Worm (Caenorhabditis elegans) whole organism, midembryonic: Measurements from ENCODE around the gene B0284.3.

Source experiments
- T22C8.4 ChIP-seq: fragments of 200-800 bp; sonication (Bioruptor generic); IDR thresholded peaks from 2 replicates; pipeline ENCODE4 v1.3.6; 2022; ENCODE audit warnings: missing genetic modification characterization, missing compliant biosample characterization
- cog-1 ChIP-seq: sonication (generic microtip); optimal IDR thresholded peaks from 2 replicates; lab custom pipeline; 2016; ENCODE audit warnings: missing genetic modification characterization, missing compliant biosample characterization
- flt-1 ChIP-seq: fragments of 200-800 bp; sonication (Bioruptor generic); IDR thresholded peaks from 2 replicates; pipeline ENCODE4 v1.3.6; 2022; ENCODE audit warnings: missing genetic modification characterization, missing compliant biosample characterization
- med-1 ChIP-seq: sonication (generic microtip); optimal IDR thresholded peaks from 2 replicates; lab custom pipeline; 2017; ENCODE audit warnings: missing genetic modification characterization, mild to moderate bottlenecking, missing compliant biosample characterization, antibody characterized with exemption, missing genetic modification reagents; ENCODE audit not compliant: insufficient read depth
- ref-1 ChIP-seq: fragments of 200-800 bp; sonication (Bioruptor generic); conservative IDR thresholded peaks from 2 replicates; pipeline ENCODE4 v1.3.6; 2022; ENCODE audit warnings: missing genetic modification reagents, missing genetic modification characterization, missing compliant biosample characterization
- tab-1 ChIP-seq: fragments of 200-800 bp; sonication (Bioruptor generic); IDR thresholded peaks from 2 replicates; pipeline ENCODE4 v1.3.6; 2022; ENCODE audit warnings: missing genetic modification characterization, missing compliant biosample characterization
- ztf-23 ChIP-seq: fragments of 200-800 bp; sonication (Bioruptor generic); IDR thresholded peaks from 2 replicates; pipeline ENCODE4 v1.3.6; 2022; ENCODE audit warnings: missing genetic modification reagents, missing genetic modification characterization, missing compliant biosample characterization
- ztf-29 ChIP-seq: fragments of 200-800 bp; sonication (Bioruptor generic); IDR thresholded peaks from 2 replicates; pipeline ENCODE4 v1.3.6; 2022; ENCODE audit warnings: missing genetic modification reagents, missing genetic modification characterization, missing compliant biosample characterization

- peak; percentile 91 for TF ChIP-seq flt-1
- peak; percentile 83 for TF ChIP-seq tab-1 (GFP tag; lab: Robert Waterston, UW)
- peak; percentile 56 for TF ChIP-seq cog-1 (tag; lab: Kevin White, UChicago)
- TF ChIP-seq ref-1 (GFP tag; lab: Robert Waterston, UW): peak; percentile 50; the same call in 1 of the 2 replicates
- TF ChIP-seq ztf-29 (GFP tag; lab: Robert Waterston, UW): peak; percentile 83
- TF ChIP-seq med-1 (GFP tag; lab: Kevin White, UChicago): peak; percentile 5
- TF ChIP-seq ztf-23 (GFP tag; lab: Robert Waterston, UW): peak; percentile 83
- TF ChIP-seq T22C8.4 (GFP tag; lab: Robert Waterston, UW): peak; percentile 42
These were observed 870 bp downstream of the B0284.3 start for ce11 chrIII:4378600-4379293.
